Worm (Caenorhabditis elegans): Measurements from ENCODE around the gene nra-3.

DNA sequence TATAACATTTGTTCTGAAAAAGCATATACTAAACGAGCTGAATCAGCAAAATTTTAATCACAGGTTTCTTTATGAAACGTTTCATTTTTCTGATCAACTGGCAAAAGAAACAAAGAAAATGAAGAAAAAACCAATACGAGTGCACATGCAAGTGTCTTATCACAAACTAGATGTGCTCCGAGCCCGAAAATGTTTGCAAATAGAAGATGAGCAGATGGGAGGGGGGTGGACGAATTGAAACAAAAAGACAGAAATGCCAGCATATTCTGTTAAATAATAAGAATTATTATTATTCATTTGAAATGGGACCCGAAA is 2.7 kb upstream of the nra-3 start:
- no peak for TF ChIP-seq bed-3 (GFP tag; optimal IDR thresholded peaks at IDR 0.05)
- no peak for TF ChIP-seq tbx-8 (GFP tag; optimal IDR thresholded peaks at IDR 0.05)
- TF ChIP-seq elt-3 (tag; optimal IDR thresholded peaks at IDR 0.05): no peak
- TF ChIP-seq sptf-1 (tag; optimal IDR thresholded peaks at IDR 0.05): no peak
- TF ChIP-seq nhr-28 (tag; optimal IDR thresholded peaks at IDR 0.05): no peak
- TF ChIP-seq lsy-2 (tag; optimal IDR thresholded peaks at IDR 0.05): no peak
- TF ChIP-seq mep-1 (tag; optimal IDR thresholded peaks at IDR 0.05): no peak
- TF ChIP-seq snpc-4 (tag; optimal IDR thresholded peaks at IDR 0.05): no peak
- TF ChIP-seq unc-62 (GFP tag; optimal IDR thresholded peaks at IDR 0.05): no peak
- no peak for TF ChIP-seq unc-39 (tag; optimal IDR thresholded peaks at IDR 0.05)

Data from whole organism, mixed stage, embryonic.